Worm (Caenorhabditis elegans): Measurements from ENCODE around the gene sdz-27.

sdz-27 gene

ce11 chrIV:11164831-11165230 lies 22.0 kb upstream of the sdz-27 start, which contains the start of gene C08F8.6:
Gene C08F8.6 (minus strand): TSS chrIV:11164931.
- no peak for TF ChIP-seq nhr-237 (tag; optimal IDR thresholded peaks at IDR 0.05)
- no peak for TF ChIP-seq sea-2 (GFP tag; optimal IDR thresholded peaks at IDR 0.05)
- no peak for TF ChIP-seq R02D3.7 (tag; optimal IDR thresholded peaks at IDR 0.05)
- TF ChIP-seq tbx-2 (tag; optimal IDR thresholded peaks at IDR 0.05): no peak
- no peak for TF ChIP-seq ceh-28 (tag; optimal IDR thresholded peaks at IDR 0.05)
- no peak for TF ChIP-seq daf-12 (tag; optimal IDR thresholded peaks at IDR 0.05)
- TF ChIP-seq nhr-67 (tag; optimal IDR thresholded peaks at IDR 0.05): no peak
- TF ChIP-seq nfya-1 (tag; optimal IDR thresholded peaks at IDR 0.05; ENCODE audit: insufficient read depth): no peak

ce11 chrIV:11169652-11170051 lies 17.2 kb upstream of the sdz-27 start, which contains the start of gene nhr-67:
Gene nhr-67 (plus strand): TSS chrIV:11169748.
- TF ChIP-seq nhr-25 (tag; optimal IDR thresholded peaks at IDR 0.05) (no peak), nhr-23 (tag; optimal IDR thresholded peaks at IDR 0.05) (no peak), sea-2 (GFP tag; optimal IDR thresholded peaks at IDR 0.05) (no peak), ama-1 (optimal IDR thresholded peaks at IDR 0.05) (no peak), zag-1 (tag; optimal IDR thresholded peaks at IDR 0.05) (no peak), tbx-2 (tag; optimal IDR thresholded peaks at IDR 0.05) (no peak), nfya-1 (tag; optimal IDR thresholded peaks at IDR 0.05; ENCODE audit: insufficient read depth) (peak; percentile 66)

ce11 chrIV:11174772-11175171 lies 12.1 kb upstream of the sdz-27 start:
- TF ChIP-seq lin-39 (tag; optimal IDR thresholded peaks at IDR 0.05) (no peak), elt-1 (tag; optimal IDR thresholded peaks at IDR 0.05) (no peak), nhr-23 (tag; optimal IDR thresholded peaks at IDR 0.05) (peak; percentile 54), snpc-4 (tag; optimal IDR thresholded peaks at IDR 0.05) (no peak), ama-1 (optimal IDR thresholded peaks at IDR 0.05) (no peak), ceh-28 (tag; optimal IDR thresholded peaks at IDR 0.05) (peak; percentile 12), unc-39 (tag; optimal IDR thresholded peaks at IDR 0.05) (no peak), nhr-43 (tag; optimal IDR thresholded peaks at IDR 0.05; ENCODE audit: poor library complexity, severe bottlenecking) (peak; percentile 8), elt-3 (tag; optimal IDR thresholded peaks at IDR 0.05) (peak in 1 of 3 experiments; percentile 80), egl-27 (tag; optimal IDR thresholded peaks at IDR 0.05) (no peak), aly-2 (tag; optimal IDR thresholded peaks at IDR 0.05) (no peak)

- TF ChIP-seq ceh-9 (tag; optimal IDR thresholded peaks at IDR 0.05): no peak
- no peak for TF ChIP-seq unc-39 (tag; optimal IDR thresholded peaks at IDR 0.05)
- no peak for TF ChIP-seq elt-1 (tag; optimal IDR thresholded peaks at IDR 0.05)
Observed at ce11 chrIV:11176967-11177366, 9.9 kb upstream of the sdz-27 start, which contains the start of gene rap-3. Gene rap-3 (plus strand): TSS chrIV:11177267.

ce11 chrIV:11178495-11178894 lies 8.3 kb upstream of the sdz-27 start, which contains the start of gene C08F8.9:
Gene C08F8.9 (minus strand): TSS chrIV:11178595.
- TF ChIP-seq nhr-76 (tag; optimal IDR thresholded peaks at IDR 0.05) (no peak), lsy-12 (tag; optimal IDR thresholded peaks at IDR 0.05) (no peak), ztf-11 (tag; optimal IDR thresholded peaks at IDR 0.05) (no peak), skn-1 (tag; optimal IDR thresholded peaks at IDR 0.05) (no peak), nhr-12 (tag; optimal IDR thresholded peaks at IDR 0.05) (no peak), pqm-1 (tag; optimal IDR thresholded peaks at IDR 0.05) (no peak), elt-3 (tag; optimal IDR thresholded peaks at IDR 0.05) (no peak)

ce11 chrIV:11179123-11179740 lies 7.6 kb upstream of the sdz-27 start, which contains the start of gene cpt-2:
Gene cpt-2 (plus strand): TSS chrIV:11179645.
- TF ChIP-seq pqm-1 (tag; optimal IDR thresholded peaks at IDR 0.05) (peak; percentile 82), tbx-2 (tag; optimal IDR thresholded peaks at IDR 0.05) (peak; percentile 83), lin-39 (tag; optimal IDR thresholded peaks at IDR 0.05) (peak; percentile 38), snpc-4 (tag; optimal IDR thresholded peaks at IDR 0.05) (peak; percentile 75), jun-1 (tag; optimal IDR thresholded peaks at IDR 0.05) (peak; percentile 82), egl-5 (tag; optimal IDR thresholded peaks at IDR 0.05) (peak; percentile 93), elt-2 (tag; optimal IDR thresholded peaks at IDR 0.05) (peak; percentile 84), ZK546.5 (tag; optimal IDR thresholded peaks at IDR 0.05) (peak; percentile 39), lin-15B (tag; optimal IDR thresholded peaks at IDR 0.05) (peak; percentile 90), pha-4 (tag; optimal IDR thresholded peaks at IDR 0.05) (peak; percentile 68), nhr-25 (tag; optimal IDR thresholded peaks at IDR 0.05) (peak; percentile 67), fkh-10 (GFP tag; optimal IDR thresholded peaks at IDR 0.05) (peak; percentile 39), egl-27 (tag; optimal IDR thresholded peaks at IDR 0.05) (peak; percentile 19), nfya-1 (tag; optimal IDR thresholded peaks at IDR 0.05; ENCODE audit: insufficient read depth) (peak; percentile 88), lsy-12 (tag; optimal IDR thresholded peaks at IDR 0.05) (peak; percentile 81), R02D3.7 (tag; optimal IDR thresholded peaks at IDR 0.05) (peak; percentile 74), nhr-23 (tag; optimal IDR thresholded peaks at IDR 0.05) (peak; percentile 84), ceh-28 (tag; optimal IDR thresholded peaks at IDR 0.05) (peak; percentile 70), nhr-11 (tag; optimal IDR thresholded peaks at IDR 0.05) (peak; percentile 64), hmg-11 (tag; optimal IDR thresholded peaks at IDR 0.05) (peak; percentile 29), skn-1 (tag; optimal IDR thresholded peaks at IDR 0.05) (peak; percentile 46), ceh-82 (tag; optimal IDR thresholded peaks at IDR 0.05) (peak; percentile 16), nhr-43 (tag; optimal IDR thresholded peaks at IDR 0.05; ENCODE audit: poor library complexity, severe bottlenecking) (peak; percentile 87)

All from whole organism, L3 larva.